Worm (Caenorhabditis elegans) whole organism, early embryonic: ENCODE measurements around the gene srh-276.

Experiments
- F13C5.2 ChIP-seq: sonication (generic microtip); optimal IDR thresholded peaks from 2 replicates; lab custom pipeline; 2017; ENCODE audit warnings: mild to moderate bottlenecking, missing genetic modification characterization, inconsistent platforms, missing compliant biosample characterization
- tbx-37 ChIP-seq: fragments of 200-800 bp; sonication (Bioruptor generic); conservative IDR thresholded peaks from 2 replicates; pipeline ENCODE4 v1.3.6; 2022; ENCODE audit warnings: missing genetic modification reagents, missing genetic modification characterization, missing compliant biosample characterization

- TF ChIP-seq F13C5.2 (tag; lab: Kevin White, UChicago) (no peak), tbx-37 (GFP tag; lab: Robert Waterston, UW) (no peak)
Observed at ce11 chrV:15484537-15484936, 44.6 kb upstream of the srh-276 start, which contains the start of gene C06B8.3.
